Worm (Caenorhabditis elegans): Measurements from ENCODE around the gene fbxa-56.
A peak's percentile ranks its signal among the peaks of the same experiment; 100 is the strongest.

Gene fbxa-56

ce11 chrIII:981960-982359 lies 44.1 kb upstream of the fbxa-56 start (continued):
- peak; percentile 55 for TF ChIP-seq duxl-1 (tag; optimal IDR thresholded peaks at IDR 0.05; ENCODE audit: poor library complexity)
- no peak for TF ChIP-seq cey-2 (tag; optimal IDR thresholded peaks at IDR 0.05; ENCODE audit: borderline replicate concordance, insufficient read depth)
- TF ChIP-seq zfp-2 (tag; optimal IDR thresholded peaks at IDR 0.05) = no peak

- TF ChIP-seq dmd-6 (GFP tag; IDR thresholded peaks at IDR 0.05) (no peak), mxl-3 (GFP tag; optimal IDR thresholded peaks at IDR 0.05) (no peak), F10B5.3 (tag; optimal IDR thresholded peaks at IDR 0.05) (no peak), daf-8 (GFP tag; IDR thresholded peaks at IDR 0.05) (no peak), lin-38 (GFP tag; IDR thresholded peaks at IDR 0.05) (0 out of 2 replicates have a peak, but pooled peaks have one; percentile 21), hlh-11 (tag; optimal IDR thresholded peaks at IDR 0.05) (no peak), mes-2 (tag; optimal IDR thresholded peaks at IDR 0.05; ENCODE audit: poor library complexity, severe bottlenecking) (peak; percentile 31), ztf-7 (tag; optimal IDR thresholded peaks at IDR 0.05) (no peak), D1046.2 (GFP tag; IDR thresholded peaks at IDR 0.05) (no peak), egl-43 (GFP tag; IDR thresholded peaks at IDR 0.05) (peak; percentile 48; the same call in 1 of the 2 replicates), tag-97 (GFP tag; IDR thresholded peaks at IDR 0.05) (no peak), zip-2 (tag; optimal IDR thresholded peaks at IDR 0.05) (no peak), lir-3 (tag; optimal IDR thresholded peaks at IDR 0.05) (no peak), zfp-3 (GFP tag; conservative IDR thresholded peaks at IDR 0.05) (no peak), pha-4 (GFP tag; IDR thresholded peaks at IDR 0.05) (0 out of 2 replicates have a peak, but pooled peaks have one; percentile 48), pha-4 (tag; optimal IDR thresholded peaks at IDR 0.05) (no peak), skn-1 (tag; optimal IDR thresholded peaks at IDR 0.05) (no peak), nhr-102 (tag; optimal IDR thresholded peaks at IDR 0.05) (no peak), set-16 (GFP tag; IDR thresholded peaks at IDR 0.05) (peak; percentile 90)
Observed at ce11 chrIII:978889-979288, 41.0 kb upstream of the fbxa-56 start.

ce11 chrIII:970928-971327 lies 33.1 kb upstream of the fbxa-56 start:
- TF ChIP-seq set-16 (GFP tag; IDR thresholded peaks at IDR 0.05) = peak; percentile 91
- no peak for TF ChIP-seq hif-1 (tag; optimal IDR thresholded peaks at IDR 0.05)
- 0 out of 2 replicates have a peak, but pooled peaks have one; percentile 57 for TF ChIP-seq snpc-1.2 (GFP tag; IDR thresholded peaks at IDR 0.05)
- peak; percentile 19; the same call in 1 of the 2 replicates for TF ChIP-seq php-3 (GFP tag; IDR thresholded peaks at IDR 0.05)
- 0 out of 2 replicates have a peak, but pooled peaks have one; percentile 22 for TF ChIP-seq Y48G9A.11 (GFP tag; IDR thresholded peaks at IDR 0.05)
- no peak for TF ChIP-seq ceh-20 (GFP tag; IDR thresholded peaks at IDR 0.05)
- TF ChIP-seq lin-39 (tag; optimal IDR thresholded peaks at IDR 0.05) = no peak
- no peak for TF ChIP-seq ama-1 (optimal IDR thresholded peaks at IDR 0.05)
- TF ChIP-seq dmd-9 (GFP tag; IDR thresholded peaks at IDR 0.05) = no peak
- TF ChIP-seq lin-13 (GFP tag; optimal IDR thresholded peaks at IDR 0.05) = no peak
- TF ChIP-seq aly-2 (tag; optimal IDR thresholded peaks at IDR 0.05) = no peak
- TF ChIP-seq zip-2 (tag; optimal IDR thresholded peaks at IDR 0.05) = no peak
- TF ChIP-seq F37D6.2 (tag; optimal IDR thresholded peaks at IDR 0.05) = no peak
- TF ChIP-seq tra-1 (GFP tag; IDR thresholded peaks at IDR 0.05) = no peak
- no peak for TF ChIP-seq lin-29 (GFP tag; IDR thresholded peaks at IDR 0.05)
- TF ChIP-seq lir-3 (tag; optimal IDR thresholded peaks at IDR 0.05) = no peak
- TF ChIP-seq egl-43 (GFP tag; IDR thresholded peaks at IDR 0.05) = 0 out of 2 replicates have a peak, but pooled peaks have one; percentile 27
- no peak for TF ChIP-seq lin-1 (GFP tag; IDR thresholded peaks at IDR 0.05)
- TF ChIP-seq jun-1 (tag; optimal IDR thresholded peaks at IDR 0.05) = no peak
- TF ChIP-seq unc-62 (GFP tag; optimal IDR thresholded peaks at IDR 0.05 in 1 of 2) = no peak
- no peak for TF ChIP-seq unc-62 (tag; optimal IDR thresholded peaks at IDR 0.05)
- TF ChIP-seq attf-4 (tag; optimal IDR thresholded peaks at IDR 0.05) = no peak
- TF ChIP-seq nhr-25 (tag; optimal IDR thresholded peaks at IDR 0.05; ENCODE audit: borderline replicate concordance, insufficient read depth) = no peak

Data from whole organism, L4 larva.